Worm (Caenorhabditis elegans) whole organism, L2 larva: Measurements from ENCODE around the gene chil-15.
A peak's percentile ranks its signal among the peaks of the same experiment; 100 is the strongest.

Experiments used
- C34F6.9 ChIP-seq: fragments of 150-350 bp; optimal IDR thresholded peaks from 2 replicates; lab custom pipeline; 2014; ENCODE audit warnings: missing biosample characterization, missing genetic modification characterization
- F13H6.1 ChIP-seq: sonication (generic microtip); optimal IDR thresholded peaks from 2 replicates; lab custom pipeline; 2016; ENCODE audit warnings: missing genetic modification characterization, missing compliant biosample characterization
- R02D3.7 ChIP-seq: fragments of 150-350 bp; optimal IDR thresholded peaks from 2 replicates; lab custom pipeline; 2014; ENCODE audit warnings: missing biosample characterization, missing genetic modification characterization
- Y55F3AM.14 ChIP-seq: fragments of 200-800 bp; sonication (Bioruptor generic); optimal IDR thresholded peaks from 2 replicates; lab custom pipeline; 2018; ENCODE audit warnings: mild to moderate bottlenecking, missing genetic modification characterization, missing compliant biosample characterization
- aly-2 ChIP-seq: fragments of 150-350 bp; optimal IDR thresholded peaks from 2 replicates; lab custom pipeline; 2014; ENCODE audit warnings: missing biosample characterization, missing genetic modification characterization
- ceh-16 ChIP-seq: fragments of 150-350 bp; optimal IDR thresholded peaks from 2 replicates; lab custom pipeline; 2014; ENCODE audit warnings: missing biosample characterization, missing genetic modification characterization
- ceh-82 ChIP-seq: fragments of 150-350 bp; optimal IDR thresholded peaks from 2 replicates; lab custom pipeline; 2014; ENCODE audit warnings: missing biosample characterization, missing genetic modification characterization
- crh-2 ChIP-seq: sonication (generic microtip); optimal IDR thresholded peaks from 2 replicates; lab custom pipeline; 2017; ENCODE audit warnings: missing biosample characterization, missing genetic modification characterization
- dmd-4 ChIP-seq: sonication (generic microtip); optimal IDR thresholded peaks from 2 replicates; lab custom pipeline; 2017; ENCODE audit warnings: missing biosample characterization, missing genetic modification characterization
- elt-1 ChIP-seq: fragments of 150-350 bp; optimal IDR thresholded peaks from 2 replicates; lab custom pipeline; 2014; ENCODE audit warnings: missing biosample characterization, missing genetic modification characterization
- elt-3 ChIP-seq: sonication (generic microtip); optimal IDR thresholded peaks from 2 replicates; lab custom pipeline; 2017; ENCODE audit warnings: missing biosample characterization, missing genetic modification characterization
- fos-1 ChIP-seq: fragments of 150-350 bp; optimal IDR thresholded peaks from 2 replicates; lab custom pipeline; 2014; ENCODE audit warnings: missing biosample characterization, missing genetic modification characterization
- gmeb-1 ChIP-seq: fragments of 150-350 bp; optimal IDR thresholded peaks from 2 replicates; lab custom pipeline; 2014; ENCODE audit warnings: missing biosample characterization, missing genetic modification characterization
- lin-11 ChIP-seq: fragments of 150-350 bp; sonication (generic microtip); optimal IDR thresholded peaks from 2 replicates; lab custom pipeline; 2014; ENCODE audit warnings: missing biosample characterization, missing genetic modification characterization, inconsistent platforms, mixed read lengths
- lin-13 ChIP-seq: fragments of 150-350 bp; optimal IDR thresholded peaks from 2 replicates; lab custom pipeline; 2014; ENCODE audit warnings: missing biosample characterization, missing genetic modification reagents, missing genetic modification characterization
- lsy-2 ChIP-seq, 2 experiments: fragments of 150-350 bp in 1 of 2; sonication (generic microtip) in 1 of 2; optimal IDR thresholded peaks; 2 replicates each; lab custom pipeline; 2014 to 2017; ENCODE audit warnings: missing biosample characterization in 2 of 2, missing genetic modification characterization in 2 of 2
- mab-5 ChIP-seq: fragments of 150-350 bp; optimal IDR thresholded peaks from 2 replicates; lab custom pipeline; 2014; ENCODE audit warnings: missing biosample characterization, missing genetic modification characterization
- mbf-1 ChIP-seq: sonication (generic microtip); optimal IDR thresholded peaks from 2 replicates; lab custom pipeline; 2017; ENCODE audit warnings: missing biosample characterization, missing genetic modification characterization
- mdl-1 ChIP-seq, 2 experiments: fragments of 150-350 bp in 1 of 2; sonication (generic microtip) in 1 of 2; optimal IDR thresholded peaks; 2 replicates each; lab custom pipeline; 2017; ENCODE audit warnings: missing biosample characterization in 2 of 2, missing genetic modification characterization in 2 of 2
- nhr-129 ChIP-seq: fragments of 150-350 bp; optimal IDR thresholded peaks from 2 replicates; lab custom pipeline; 2014; ENCODE audit warnings: missing biosample characterization, missing genetic modification characterization
- nhr-23 ChIP-seq: fragments of 150-350 bp; optimal IDR thresholded peaks from 2 replicates; lab custom pipeline; 2014; ENCODE audit warnings: missing biosample characterization, missing genetic modification reagents, missing genetic modification characterization
- nhr-237 ChIP-seq: fragments of 150-350 bp; optimal IDR thresholded peaks from 2 replicates; lab custom pipeline; 2014; ENCODE audit warnings: missing biosample characterization, missing genetic modification characterization
- nhr-25 ChIP-seq: fragments of 150-350 bp; sonication (generic microtip); optimal IDR thresholded peaks from 3 replicates; lab custom pipeline; 2014; ENCODE audit warnings: missing biosample characterization, missing genetic modification characterization
- nhr-6 ChIP-seq: fragments of 150-350 bp; optimal IDR thresholded peaks from 2 replicates; lab custom pipeline; 2014; ENCODE audit warnings: missing biosample characterization, missing genetic modification characterization
- peb-1 ChIP-seq: fragments of 150-350 bp; optimal IDR thresholded peaks from 2 replicates; lab custom pipeline; 2014; ENCODE audit warnings: missing biosample characterization, missing genetic modification characterization
- sem-4 ChIP-seq: fragments of 150-350 bp; optimal IDR thresholded peaks from 2 replicates; lab custom pipeline; 2014; ENCODE audit warnings: missing biosample characterization, missing genetic modification reagents, missing genetic modification characterization
- skn-1 ChIP-seq: sonication (generic microtip); optimal IDR thresholded peaks from 2 replicates; lab custom pipeline; 2017; ENCODE audit warnings: missing biosample characterization, missing genetic modification characterization
- sma-3 ChIP-seq: sonication (generic microtip); optimal IDR thresholded peaks from 2 replicates; lab custom pipeline; 2016; ENCODE audit warnings: missing genetic modification reagents, missing genetic modification characterization, missing compliant biosample characterization
- sma-9 ChIP-seq, 2 experiments: fragments of 150-350 bp in 1 of 2; sonication (generic microtip) in 1 of 2; optimal IDR thresholded peaks; 2 replicates each; lab custom pipeline; 2014 to 2016; ENCODE audit warnings: missing genetic modification characterization in 2 of 2, mild to moderate bottlenecking in 1 of 2, missing biosample characterization in 1 of 2, missing compliant biosample characterization in 1 of 2, missing genetic modification reagents in 1 of 2, moderate library complexity in 1 of 2
- snpc-4 ChIP-seq: fragments of 150-350 bp; optimal IDR thresholded peaks from 2 replicates; lab custom pipeline; 2014; ENCODE audit warnings: missing biosample characterization, missing genetic modification characterization
- unc-55 ChIP-seq: fragments of 150-350 bp; sonication (generic microtip); optimal IDR thresholded peaks from 3 replicates; lab custom pipeline; 2014; ENCODE audit warnings: missing biosample characterization, missing genetic modification reagents, missing genetic modification characterization
- zag-1 ChIP-seq: fragments of 150-350 bp; optimal IDR thresholded peaks from 2 replicates; lab custom pipeline; 2014; ENCODE audit warnings: missing biosample characterization, missing genetic modification characterization
- ztf-1 ChIP-seq: fragments of 200-800 bp; sonication (Bioruptor generic); conservative IDR thresholded peaks from 2 replicates; pipeline ENCODE4 v1.3.6; 2022; ENCODE audit warnings: missing genetic modification characterization, missing compliant biosample characterization

Gene chil-15

DNA sequence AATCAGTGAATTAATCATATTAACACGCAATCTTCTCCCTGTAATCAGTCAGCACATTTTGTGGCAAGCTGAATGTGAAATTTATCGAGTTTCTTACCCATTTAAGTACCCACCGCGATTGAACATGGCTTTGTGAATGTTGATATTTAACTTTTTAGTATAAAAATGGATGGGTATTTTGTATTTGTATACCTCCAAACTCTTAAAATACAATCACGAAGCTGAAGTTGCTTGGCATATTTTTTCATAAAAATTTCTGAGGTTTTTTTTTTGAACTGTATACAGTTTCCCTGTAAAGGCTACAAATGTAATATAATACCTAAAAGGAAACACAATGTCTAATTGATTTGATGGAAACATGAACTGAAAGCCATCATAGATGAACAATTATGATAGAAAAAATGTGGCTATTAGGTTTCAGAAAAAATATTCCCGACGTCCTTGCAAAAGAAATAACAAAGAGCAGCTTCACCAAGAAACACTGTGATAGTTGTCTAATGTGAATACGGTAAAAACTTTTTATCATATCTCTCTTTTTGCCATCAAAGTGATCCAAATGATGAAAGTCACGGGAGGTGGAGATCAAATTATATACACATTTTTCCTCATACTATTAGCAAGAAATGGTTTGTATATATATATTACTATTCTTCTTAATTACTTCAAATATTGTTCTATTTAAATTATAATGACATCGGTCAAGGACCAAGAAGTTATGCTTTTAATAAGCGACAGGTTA lies 31.1 kb upstream of the chil-15 start, which contains the start of the genes chil-25 and chil-26:
chil-25 (minus strand) TSS at position 101 of the 739 bp plus-strand sequence.
chil-26 (plus strand) TSS at position 689 of the 739 bp plus-strand sequence.
- no peak for TF ChIP-seq F13H6.1 (tag; lab: Kevin White, UChicago)
- no peak for TF ChIP-seq mbf-1
- no peak for TF ChIP-seq zag-1 (tag; lab: Kevin White, UChicago)
- no peak for TF ChIP-seq nhr-129

DNA sequence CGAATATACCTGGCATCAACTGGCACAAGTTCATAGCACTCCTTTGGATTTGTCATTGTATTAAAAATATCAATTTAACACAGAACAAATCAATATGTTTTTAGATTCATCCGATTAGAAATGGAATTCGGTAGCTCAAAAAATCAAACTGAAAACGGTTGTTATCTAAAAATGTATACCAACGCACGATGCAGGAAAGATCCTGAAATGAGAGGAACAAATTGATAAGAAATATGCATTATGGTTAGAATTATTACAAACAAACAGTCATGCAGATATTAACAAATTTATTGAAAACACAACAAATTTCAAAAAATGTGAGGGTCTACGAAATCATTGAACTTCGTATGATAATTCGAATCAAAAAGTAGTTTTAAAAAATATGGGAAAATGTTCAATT lies 26.6 kb upstream of the chil-15 start, which contains the start of gene T19H5.6:
T19H5.6 (minus strand) TSS at position 195 of the 400 bp plus-strand sequence.
- TF ChIP-seq aly-2 (tag; lab: Kevin White, UChicago) (no peak), unc-55 (GFP tag; lab: Kevin White, UChicago) (no peak), crh-2 (tag; lab: Kevin White, UChicago) (no peak), elt-3 (tag; lab: Kevin White, UChicago) (no peak), peb-1 (tag; lab: Kevin White, UChicago) (no peak), R02D3.7 (tag; lab: Kevin White, UChicago) (no peak), nhr-6 (tag; lab: Kevin White, UChicago) (no peak), fos-1 (tag; lab: Kevin White, UChicago) (peak; percentile 59)

DNA sequence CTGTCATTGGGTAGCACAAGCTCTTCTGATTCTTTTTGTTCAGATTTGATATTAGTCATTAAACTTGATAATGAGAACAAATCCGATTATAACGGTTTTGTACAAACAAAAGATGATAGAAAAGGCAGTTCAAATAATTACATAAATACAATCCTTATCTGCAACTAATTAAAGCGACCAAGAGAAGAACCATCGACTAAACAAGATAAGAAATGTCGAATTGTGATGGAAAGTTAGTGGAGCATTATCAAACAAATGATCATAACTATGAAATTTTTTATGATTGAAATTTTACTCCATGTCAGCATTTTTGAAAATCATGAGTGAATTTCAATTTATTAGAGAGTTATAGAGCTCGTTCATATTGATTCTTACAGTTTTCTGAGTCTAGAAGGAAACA lies 25.0 kb upstream of the chil-15 start, which contains the start of gene chil-23:
chil-23 (minus strand) TSS at position 198 of the 400 bp plus-strand sequence.
- TF ChIP-seq unc-55 (GFP tag; lab: Kevin White, UChicago) = no peak
- TF ChIP-seq mbf-1 = no peak
- peak; percentile 23 for TF ChIP-seq crh-2 (tag; lab: Kevin White, UChicago)
- TF ChIP-seq F13H6.1 (tag; lab: Kevin White, UChicago) = no peak
- peak; percentile 60 for TF ChIP-seq sma-9 (GFP tag; optimal IDR thresholded peaks at IDR 0.05; lab: Kevin White, UChicago)
- no peak for TF ChIP-seq sma-9 (tag; optimal IDR thresholded peaks at IDR 0.05; lab: Kevin White, UChicago)
- TF ChIP-seq gmeb-1 (tag; lab: Kevin White, UChicago) = no peak
- no peak for TF ChIP-seq lin-11 (tag; lab: Kevin White, UChicago)
- TF ChIP-seq nhr-25 (tag; lab: Kevin White, UChicago) = no peak
- no peak for TF ChIP-seq lsy-2 (tag; optimal IDR thresholded peaks at IDR 0.05; lab: Kevin White, UChicago)
- no peak for TF ChIP-seq nhr-23 (tag; lab: Kevin White, UChicago)
- no peak for TF ChIP-seq sem-4 (tag; lab: Kevin White, UChicago)
- no peak for TF ChIP-seq nhr-129
- no peak for TF ChIP-seq sma-3 (GFP tag; lab: Kevin White, UChicago)
- TF ChIP-seq mdl-1 (tag; optimal IDR thresholded peaks at IDR 0.05; lab: Kevin White, UChicago) = no peak
- TF ChIP-seq Y55F3AM.14 (GFP tag; lab: Kevin White, UChicago) = no peak
- TF ChIP-seq peb-1 (tag; lab: Kevin White, UChicago) = no peak
- TF ChIP-seq nhr-6 (tag; lab: Kevin White, UChicago) = no peak
- no peak for TF ChIP-seq R02D3.7 (tag; lab: Kevin White, UChicago)
- TF ChIP-seq ceh-16 (tag; lab: Kevin White, UChicago) = no peak
- TF ChIP-seq ceh-82 = no peak
- no peak for TF ChIP-seq lin-13 (GFP tag; lab: Kevin White, UChicago)
- no peak for TF ChIP-seq ztf-1
- TF ChIP-seq mab-5 (tag; lab: Kevin White, UChicago) = no peak
- TF ChIP-seq nhr-237 (tag; lab: Kevin White, UChicago) = no peak
- TF ChIP-seq dmd-4 (tag; lab: Kevin White, UChicago) = no peak
- TF ChIP-seq elt-1 (tag; lab: Kevin White, UChicago) = no peak
- peak; percentile 48 for TF ChIP-seq skn-1 (tag; lab: Kevin White, UChicago)
- no peak for TF ChIP-seq C34F6.9 (tag; lab: Kevin White, UChicago)
- TF ChIP-seq fos-1 (tag; lab: Kevin White, UChicago) = peak; percentile 89
- TF ChIP-seq aly-2 (tag; lab: Kevin White, UChicago) = no peak

DNA sequence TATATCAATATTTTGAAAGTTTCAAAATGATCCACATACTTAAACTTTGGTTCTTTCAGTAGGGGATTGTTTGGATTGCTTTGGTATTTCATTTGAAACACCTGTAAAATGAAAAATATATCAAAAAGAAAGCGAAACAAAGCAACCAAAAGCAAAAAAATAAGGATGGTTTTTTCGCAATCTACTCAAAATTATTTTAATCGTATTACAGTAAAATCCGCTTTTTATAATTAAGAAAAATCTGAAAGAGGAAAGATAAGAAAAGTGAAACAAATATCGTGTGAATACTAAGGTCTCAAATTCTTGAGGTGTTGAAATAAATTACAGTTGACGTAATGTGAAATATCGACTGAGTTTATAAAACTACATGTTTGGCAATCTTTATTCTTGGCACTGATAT lies 22.7 kb upstream of the chil-15 start, which contains the start of gene chil-22:
chil-22 (minus strand) TSS at position 101 of the 400 bp plus-strand sequence.
- no peak for TF ChIP-seq skn-1 (tag; lab: Kevin White, UChicago)
- no peak for TF ChIP-seq snpc-4 (tag; lab: Kevin White, UChicago)
- TF ChIP-seq ztf-1 = no peak
- no peak for TF ChIP-seq ceh-82
- TF ChIP-seq, all 48 proteins: peak for 0
